Fruit fly (Drosophila melanogaster) whole organism, embryonic: ENCODE data around the gene CG6443.

Source experiments
- Atf-2 ChIP-seq: fragments of 200-800 bp; sonication (Bioruptor generic); optimal IDR thresholded peaks from 2 replicates; lab custom pipeline; 2016; ENCODE audit warnings: missing biosample characterization, missing genetic modification characterization
- Atf6 ChIP-seq: fragments of 200-800 bp; sonication (Bioruptor generic); IDR thresholded peaks from 2 replicates; pipeline ENCODE4 v1.3.6; 2022; ENCODE audit warnings: missing biosample characterization, missing genetic modification characterization
- Awh ChIP-seq: fragments of 200-800 bp; sonication (Bioruptor generic); IDR thresholded peaks from 2 replicates; pipeline ENCODE4, ENCODE4 v1.3.6; 2022; ENCODE audit warnings: missing biosample characterization, missing genetic modification characterization
- CG1024 ChIP-seq: fragments of 200-800 bp; sonication (Bioruptor generic); IDR thresholded peaks from 2 replicates; pipeline ENCODE4 v1.3.6; 2022; ENCODE audit warnings: missing biosample characterization, missing genetic modification characterization
- CG14050 ChIP-seq: fragments of 200-800 bp; sonication (Bioruptor generic); IDR thresholded peaks from 3 replicates; pipeline ENCODE4 v1.3.6; 2022; ENCODE audit warnings: missing biosample characterization, missing genetic modification characterization
- CG14710 ChIP-seq: fragments of 200-800 bp; sonication (Bioruptor generic); optimal IDR thresholded peaks from 3 replicates; lab custom pipeline; 2019; ENCODE audit warnings: missing biosample characterization, mild to moderate bottlenecking, missing genetic modification characterization, moderate library complexity
- CG1603 ChIP-seq: fragments of 200-800 bp; sonication (Bioruptor generic); optimal IDR thresholded peaks from 2 replicates; lab custom pipeline; 2019; ENCODE audit warnings: missing biosample characterization, mild to moderate bottlenecking, missing genetic modification characterization, moderate library complexity
- CG16779 ChIP-seq: fragments of 200-800 bp; sonication (Bioruptor generic); IDR thresholded peaks from 2 replicates; pipeline ENCODE4 v1.3.6; 2022; ENCODE audit warnings: missing biosample characterization, missing genetic modification characterization
- CG1832 ChIP-seq: fragments of 200-800 bp; sonication (Bioruptor generic); optimal IDR thresholded peaks from 2 replicates; lab custom pipeline; 2017; ENCODE audit warnings: missing biosample characterization, mild to moderate bottlenecking, missing genetic modification characterization, inconsistent platforms
- CG31388 ChIP-seq: fragments of 200-800 bp; sonication (Bioruptor generic); optimal IDR thresholded peaks from 2 replicates; lab custom pipeline; 2016; ENCODE audit warnings: missing biosample characterization, missing genetic modification characterization
- CG34422 ChIP-seq: fragments of 200-800 bp; sonication (Bioruptor generic); IDR thresholded peaks from 3 replicates; pipeline ENCODE4 v1.3.6; 2022; ENCODE audit warnings: missing biosample characterization, missing genetic modification characterization
- CG4617 ChIP-seq: fragments of 200-800 bp; sonication (Bioruptor generic); optimal IDR thresholded peaks from 3 replicates; lab custom pipeline; 2016; ENCODE audit warnings: missing biosample characterization, missing genetic modification characterization, borderline replicate concordance
- CG4854 ChIP-seq: fragments of 200-800 bp; sonication (Bioruptor generic); optimal IDR thresholded peaks from 2 replicates; lab custom pipeline; 2016; ENCODE audit warnings: missing biosample characterization, missing genetic modification characterization, inconsistent platforms
- CG6175 ChIP-seq: fragments of 200-800 bp; sonication (Bioruptor generic); IDR thresholded peaks from 3 replicates; pipeline ENCODE4 v1.3.6; 2022; ENCODE audit warnings: missing biosample characterization, missing genetic modification characterization
- CG9797 ChIP-seq: fragments of 200-800 bp; sonication (Bioruptor generic); optimal IDR thresholded peaks from 3 replicates; lab custom pipeline; 2018; ENCODE audit warnings: missing biosample characterization, mild to moderate bottlenecking, missing genetic modification characterization
- CG9817 ChIP-seq: fragments of 200-800 bp; sonication (Bioruptor generic); optimal IDR thresholded peaks from 2 replicates; lab custom pipeline; 2018; ENCODE audit warnings: missing biosample characterization, mild to moderate bottlenecking, missing genetic modification characterization, moderate library complexity
- D ChIP-seq, 2 experiments: fragments of 200-800 bp in 1 of 2; fragments of >200 bp in 1 of 2; sonication (Bioruptor generic) in 1 of 2; optimal IDR thresholded peaks; 2 replicates in 1 of 2; 3 replicates in 1 of 2; lab custom pipeline; 2017; ENCODE audit warnings: mild to moderate bottlenecking in 1 of 2, missing biosample characterization in 1 of 2, missing genetic modification characterization in 1 of 2, missing genetic modification reagents in 1 of 2
- D19A ChIP-seq: fragments of 200-800 bp; optimal IDR thresholded peaks from 3 replicates; lab custom pipeline; 2019; ENCODE audit warnings: missing biosample characterization, mild to moderate bottlenecking, missing genetic modification characterization, moderate library complexity
- D19B ChIP-seq: fragments of 200-800 bp; sonication (Bioruptor generic); optimal IDR thresholded peaks from 2 replicates; lab custom pipeline; 2017; ENCODE audit warnings: missing biosample characterization, mild to moderate bottlenecking, missing genetic modification characterization
- Dek ChIP-seq: fragments of 200-800 bp; sonication (Bioruptor generic); optimal IDR thresholded peaks from 3 replicates; lab custom pipeline; 2019; ENCODE audit warnings: missing biosample characterization, mild to moderate bottlenecking, missing genetic modification characterization, moderate library complexity
- Dll ChIP-seq: fragments of 200-800 bp; sonication (Bioruptor generic); IDR thresholded peaks from 4 replicates; pipeline ENCODE4 v1.3.6; 2022; ENCODE audit warnings: missing biosample characterization, missing genetic modification characterization; ENCODE audit not compliant: partially characterized antibody
- Dref ChIP-seq: fragments of 200-800 bp; sonication (Bioruptor generic); IDR thresholded peaks from 2 replicates; pipeline ENCODE4 v1.3.6; 2022; ENCODE audit warnings: missing biosample characterization, missing genetic modification characterization
- E2f1 ChIP-seq: fragments of 200-800 bp; sonication (Bioruptor generic); IDR thresholded peaks from 2 replicates; pipeline ENCODE4 v1.3.6; 2022; ENCODE audit warnings: missing biosample characterization, missing genetic modification characterization
- HLHmδ ChIP-seq: fragments of 200-800 bp; sonication (Bioruptor generic); optimal IDR thresholded peaks from 2 replicates; lab custom pipeline; 2018; ENCODE audit warnings: missing biosample characterization, mild to moderate bottlenecking, missing genetic modification characterization, moderate library complexity
- HmgZ ChIP-seq: fragments of 200-800 bp; sonication (Bioruptor generic); optimal IDR thresholded peaks from 2 replicates; lab custom pipeline; 2018; ENCODE audit warnings: missing biosample characterization, mild to moderate bottlenecking, missing genetic modification characterization
- Hr3 ChIP-seq: fragments of 200-800 bp; sonication (Bioruptor generic); optimal IDR thresholded peaks from 3 replicates; lab custom pipeline; 2016; ENCODE audit warnings: missing biosample characterization, missing genetic modification characterization
- Meics ChIP-seq: fragments of 200-800 bp; sonication (Bioruptor generic); optimal IDR thresholded peaks from 2 replicates; lab custom pipeline; 2017; ENCODE audit warnings: missing biosample characterization, mild to moderate bottlenecking, missing genetic modification characterization
- Mrtf ChIP-seq: fragments of 200-800 bp; sonication (Bioruptor generic); IDR thresholded peaks from 3 replicates; pipeline ENCODE4 v1.3.6; 2022; ENCODE audit warnings: missing biosample characterization, missing genetic modification characterization
- NK7.1 ChIP-seq: fragments of 200-800 bp; sonication (Bioruptor generic); optimal IDR thresholded peaks from 3 replicates; lab custom pipeline; 2016; ENCODE audit warnings: missing biosample characterization, missing genetic modification characterization
- Pdp1 ChIP-seq, 2 experiments: fragments of 200-800 bp; sonication (Bioruptor generic); optimal IDR thresholded peaks; 3 replicates each; lab custom pipeline; 2016; ENCODE audit warnings: missing biosample characterization in 2 of 2, missing genetic modification characterization in 2 of 2, mild to moderate bottlenecking in 1 of 2, moderate library complexity in 1 of 2
- Rfx ChIP-seq: fragments of 200-800 bp; sonication (Bioruptor generic); IDR thresholded peaks from 2 replicates; pipeline ENCODE4 v1.3.6; 2022; ENCODE audit warnings: missing biosample characterization, missing genetic modification characterization
- Rx ChIP-seq: fragments of 200-800 bp; sonication (Bioruptor generic); IDR thresholded peaks from 2 replicates; pipeline ENCODE4 v1.3.6; 2022; ENCODE audit warnings: missing biosample characterization, missing genetic modification characterization
- Six4 ChIP-seq: fragments of 200-800 bp; sonication (Bioruptor generic); optimal IDR thresholded peaks from 2 replicates; lab custom pipeline; 2016; ENCODE audit warnings: missing biosample characterization, missing genetic modification characterization
- Ssrp ChIP-seq: fragments of 200-800 bp; sonication (Bioruptor generic); optimal IDR thresholded peaks from 2 replicates; lab custom pipeline; 2018; ENCODE audit warnings: missing biosample characterization, mild to moderate bottlenecking, missing genetic modification characterization, moderate library complexity
- Xbp1 ChIP-seq: fragments of 200-800 bp; sonication (Bioruptor generic); optimal IDR thresholded peaks from 3 replicates; lab custom pipeline; 2016; ENCODE audit warnings: missing biosample characterization, mild to moderate bottlenecking, missing genetic modification characterization
- amos ChIP-seq: fragments of 200-800 bp; sonication (Bioruptor generic); IDR thresholded peaks from 2 replicates; pipeline ENCODE4 v1.3.6; 2022; ENCODE audit warnings: missing biosample characterization, missing genetic modification characterization; ENCODE audit not compliant: partially characterized antibody
- bsh ChIP-seq, 2 experiments: fragments of 200-800 bp; sonication (Bioruptor generic); optimal IDR thresholded peaks; 2 replicates each; lab custom pipeline; 2017 to 2018; ENCODE audit warnings: mild to moderate bottlenecking in 2 of 2, missing biosample characterization in 2 of 2, missing genetic modification characterization in 2 of 2, moderate library complexity in 1 of 2
- en ChIP-seq: fragments of 200-800 bp; sonication (Bioruptor generic); optimal IDR thresholded peaks from 2 replicates; lab custom pipeline; 2016; ENCODE audit warnings: missing biosample characterization, missing genetic modification characterization
- fd96Cb ChIP-seq: fragments of 200-800 bp; sonication (Bioruptor generic); optimal IDR thresholded peaks from 2 replicates; lab custom pipeline; 2018; ENCODE audit warnings: missing biosample characterization, mild to moderate bottlenecking, missing genetic modification characterization, moderate library complexity
- gcm ChIP-seq: fragments of 200-800 bp; sonication (Bioruptor generic); optimal IDR thresholded peaks from 2 replicates; lab custom pipeline; 2019; ENCODE audit warnings: missing biosample characterization, mild to moderate bottlenecking, missing genetic modification characterization, moderate library complexity
- gem ChIP-seq: fragments of 200-800 bp; sonication (Bioruptor generic); optimal IDR thresholded peaks from 2 replicates; lab custom pipeline; 2019; ENCODE audit warnings: missing biosample characterization, mild to moderate bottlenecking, missing genetic modification characterization, moderate library complexity
- her ChIP-seq: fragments of 200-800 bp; sonication (Bioruptor generic); optimal IDR thresholded peaks from 2 replicates; lab custom pipeline; 2016; ENCODE audit warnings: missing biosample characterization, missing genetic modification characterization
- maf-S ChIP-seq: fragments of 200-800 bp; sonication (Bioruptor generic); optimal IDR thresholded peaks from 2 replicates; lab custom pipeline; 2016; ENCODE audit warnings: missing biosample characterization, missing genetic modification characterization
- phol ChIP-seq: fragments of 200-800 bp; sonication (Bioruptor generic); optimal IDR thresholded peaks from 3 replicates; lab custom pipeline; 2018; ENCODE audit warnings: missing biosample characterization, mild to moderate bottlenecking, missing genetic modification characterization, moderate library complexity
- stwl ChIP-seq: fragments of 200-800 bp; sonication (Bioruptor generic); optimal IDR thresholded peaks from 3 replicates; lab custom pipeline; 2018; ENCODE audit warnings: missing biosample characterization, mild to moderate bottlenecking, missing genetic modification characterization, moderate library complexity
- ttk ChIP-seq: fragments of 200-800 bp; sonication (Bioruptor generic); IDR thresholded peaks from 2 replicates; pipeline ENCODE4 v2.1.2; 2022; ENCODE audit warnings: missing biosample characterization, missing genetic modification characterization
- unpg ChIP-seq: fragments of 200-800 bp; sonication (Bioruptor generic); optimal IDR thresholded peaks from 3 replicates; lab custom pipeline; 2018; ENCODE audit warnings: missing biosample characterization, mild to moderate bottlenecking, missing genetic modification characterization, moderate library complexity
- vnd ChIP-seq: fragments of 200-800 bp; sonication (Bioruptor generic); IDR thresholded peaks from 3 replicates; pipeline ENCODE4 v1.3.6; 2022; ENCODE audit warnings: missing biosample characterization, missing genetic modification characterization; ENCODE audit not compliant: partially characterized antibody
- yki ChIP-seq: fragments of >200 bp; optimal IDR thresholded peaks from 3 replicates; lab custom pipeline; 2018
- zen ChIP-seq: fragments of 200-800 bp; sonication (Bioruptor generic); optimal IDR thresholded peaks from 3 replicates; lab custom pipeline; 2018; ENCODE audit warnings: missing biosample characterization, mild to moderate bottlenecking, missing genetic modification characterization, moderate library complexity

CG6443 gene

DNA sequence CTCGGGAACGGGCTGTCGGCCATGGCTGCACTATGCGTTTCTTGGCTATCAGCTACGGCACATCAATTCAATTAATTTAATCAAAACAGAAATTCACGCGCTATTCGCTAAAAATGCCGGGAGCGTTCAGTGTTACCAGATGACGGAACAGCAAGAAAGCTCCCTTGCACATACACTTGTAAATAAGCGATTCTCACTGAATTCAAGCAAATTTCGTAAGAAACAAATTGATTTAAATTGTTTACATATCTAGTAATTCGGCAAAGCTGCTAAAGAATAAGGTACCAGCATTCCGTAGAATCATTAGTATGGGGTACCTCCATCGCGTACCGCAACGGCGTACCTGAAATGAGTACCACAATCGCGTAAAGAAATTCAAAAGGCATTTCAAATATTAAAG, 7.1 kb downstream of the CG6443 start, which contains the start of gene Nup107 (continued):
- TF ChIP-seq vnd (GFP tag; lab: Robert Waterston, UW), result no peak
- TF ChIP-seq Atf-2 (GFP tag; lab: Kevin White, UChicago), result no peak
- TF ChIP-seq Meics (GFP tag; lab: Kevin White, UChicago), result no peak
- TF ChIP-seq yki (lab: Kevin White, UChicago), result no peak
- peak; percentile 8 for TF ChIP-seq her (GFP tag; lab: Kevin White, UChicago)
- TF ChIP-seq CG1603 (tag; lab: Kevin White, UChicago), result peak; percentile 81
- TF ChIP-seq D19B, result no peak
- no peak for TF ChIP-seq Dek (tag; lab: Kevin White, UChicago)
- TF ChIP-seq CG9797, result peak; percentile 68
- TF ChIP-seq CG16779, result no peak
- TF ChIP-seq HmgZ, result peak; percentile 27
- TF ChIP-seq CG1832 (GFP tag; lab: Kevin White, UChicago), result no peak
- TF ChIP-seq CG6175 (GFP tag; lab: Robert Waterston, UW), result no peak
- peak; percentile 43; the same call in 1 of the 3 replicates for TF ChIP-seq CG34422 (GFP tag; lab: Robert Waterston, UW)
- TF ChIP-seq Dll (GFP tag; lab: Robert Waterston, UW), result no peak
- no peak for TF ChIP-seq Mrtf (GFP tag; lab: Robert Waterston, UW)
- peak; percentile 7 for TF ChIP-seq fd96Cb
- peak; percentile 22 for TF ChIP-seq CG4617 (GFP tag; lab: Kevin White, UChicago)
- peak; percentile 39 for TF ChIP-seq zen (tag; lab: Kevin White, UChicago)
- TF ChIP-seq ttk, result no peak
- TF ChIP-seq CG9817 (tag; lab: Kevin White, UChicago), result peak; percentile 37
- TF ChIP-seq D19A, result no peak
- TF ChIP-seq CG14050 (GFP tag; lab: Robert Waterston, UW), result no peak
- no peak for TF ChIP-seq Awh (GFP tag; lab: Robert Waterston, UW)
- TF ChIP-seq en, result no peak
- peak; percentile 62 for TF ChIP-seq phol (tag; lab: Kevin White, UChicago)
- no peak for TF ChIP-seq Atf6 (GFP tag; lab: Robert Waterston, UW)
- TF ChIP-seq gem (tag; lab: Kevin White, UChicago), result peak; percentile 54
- TF ChIP-seq unpg, result peak; percentile 8
- TF ChIP-seq bsh (GFP tag; optimal IDR thresholded peaks at IDR 0.05; lab: Kevin White, UChicago), result peak in 1 of 2 experiments; percentile 13
- TF ChIP-seq gcm, result no peak
- TF ChIP-seq CG14710 (tag; lab: Kevin White, UChicago), result peak; percentile 28
- TF ChIP-seq amos (GFP tag; lab: Robert Waterston, UW), result peak; percentile 28; the same call in 1 of the 2 replicates
- TF ChIP-seq Dref (GFP tag; lab: Robert Waterston, UW), result peak; percentile 44
- peak; percentile 16 for TF ChIP-seq maf-S
- no peak for TF ChIP-seq Hr3 (GFP tag; lab: Kevin White, UChicago)
- TF ChIP-seq Six4 (GFP tag; lab: Kevin White, UChicago), result no peak
- 0 out of 2 replicates have a peak, but pooled peaks have one; percentile 32 for TF ChIP-seq E2f1 (GFP tag; lab: Robert Waterston, UW)
- peak; percentile 34; the same call in 1 of the 2 replicates for TF ChIP-seq Rfx (GFP tag; lab: Robert Waterston, UW)
- TF ChIP-seq D (optimal IDR thresholded peaks at IDR 0.05; lab: Kevin White, UChicago), result no peak
- no peak for TF ChIP-seq D (GFP tag; optimal IDR thresholded peaks at IDR 0.05; lab: Kevin White, UChicago)
- no peak for TF ChIP-seq Rx (GFP tag; lab: Robert Waterston, UW)
- peak in 1 of 2 experiments; percentile 52 for TF ChIP-seq Pdp1 (GFP tag; optimal IDR thresholded peaks at IDR 0.05; lab: Kevin White, UChicago)
- TF ChIP-seq stwl (tag; lab: Kevin White, UChicago), result peak; percentile 29
- TF ChIP-seq CG31388 (GFP tag; lab: Kevin White, UChicago), result no peak
- TF ChIP-seq NK7.1 (GFP tag; lab: Kevin White, UChicago), result no peak
- no peak for TF ChIP-seq CG4854 (GFP tag; lab: Kevin White, UChicago)
- TF ChIP-seq HLHmδ (GFP tag; lab: Kevin White, UChicago), result no peak
- TF ChIP-seq Ssrp (tag; lab: Kevin White, UChicago), result no peak
- TF ChIP-seq Xbp1 (GFP tag; lab: Kevin White, UChicago), result peak; percentile 38
- peak; percentile 58; the same call in 1 of the 2 replicates for TF ChIP-seq CG1024
